Worm (Caenorhabditis elegans): ENCODE data around the gene glb-4.

glb-4 gene

ce11 chrII:11089356-11089755 lies 21.7 kb downstream of the glb-4 start, which contains the start of gene unc-53:
TSS of gene unc-53 (minus strand) at chrII:11089456.
- TF ChIP-seq set-16 (GFP tag; IDR thresholded peaks at IDR 0.05): no peak
- TF ChIP-seq mdt-29 (GFP tag; IDR thresholded peaks at IDR 0.05): no peak
- no peak for TF ChIP-seq hlh-30 (tag; optimal IDR thresholded peaks at IDR 0.05; ENCODE audit: insufficient read depth)
- no peak for TF ChIP-seq snpc-1.2 (GFP tag; IDR thresholded peaks at IDR 0.05)
- no peak for TF ChIP-seq nhr-237 (tag; optimal IDR thresholded peaks at IDR 0.05)
- TF ChIP-seq nhr-25 (tag; optimal IDR thresholded peaks at IDR 0.05; ENCODE audit: borderline replicate concordance, insufficient read depth): no peak
- TF ChIP-seq php-3 (GFP tag; IDR thresholded peaks at IDR 0.05): no peak

ce11 chrII:11088137-11088536 lies 22.9 kb downstream of the glb-4 start:
- no peak for TF ChIP-seq madf-5 (GFP tag; IDR thresholded peaks at IDR 0.05)
- peak; percentile 64 for TF ChIP-seq aha-1 (tag)

- TF ChIP-seq gei-8 (GFP tag; optimal IDR thresholded peaks at IDR 0.05): no peak
- TF ChIP-seq nhr-28 (tag; optimal IDR thresholded peaks at IDR 0.05): no peak
- no peak for TF ChIP-seq lin-39 (tag; optimal IDR thresholded peaks at IDR 0.05)
- no peak for TF ChIP-seq unc-39 (tag; optimal IDR thresholded peaks at IDR 0.05)
- TF ChIP-seq spr-1 (tag; optimal IDR thresholded peaks at IDR 0.05): no peak
- no peak for TF ChIP-seq nhr-77 (tag; optimal IDR thresholded peaks at IDR 0.05)
- TF ChIP-seq hlh-11 (tag; optimal IDR thresholded peaks at IDR 0.05): no peak
- TF ChIP-seq hif-1 (tag; optimal IDR thresholded peaks at IDR 0.05): no peak
- no peak for TF ChIP-seq ztf-11 (tag; optimal IDR thresholded peaks at IDR 0.05)
- TF ChIP-seq vab-7 (GFP tag; IDR thresholded peaks at IDR 0.05): no peak
- no peak for TF ChIP-seq lim-7 (GFP tag; IDR thresholded peaks at IDR 0.05)
- no peak for TF ChIP-seq ceh-32 (tag; optimal IDR thresholded peaks at IDR 0.05; ENCODE audit: poor library complexity)
- no peak for TF ChIP-seq ztf-7 (tag; optimal IDR thresholded peaks at IDR 0.05)
These were observed 24.2 kb downstream of the glb-4 start for ce11 chrII:11086770-11087169.

ce11 chrII:11076550-11076949 lies 34.5 kb downstream of the glb-4 start:
- TF ChIP-seq nhr-48 (tag; optimal IDR thresholded peaks at IDR 0.05) (no peak), nhr-25 (tag; optimal IDR thresholded peaks at IDR 0.05; ENCODE audit: borderline replicate concordance, insufficient read depth) (no peak), unc-39 (tag; optimal IDR thresholded peaks at IDR 0.05) (no peak), egl-43 (GFP tag; IDR thresholded peaks at IDR 0.05) (no peak), F37D6.2 (tag; optimal IDR thresholded peaks at IDR 0.05) (no peak), zag-1 (tag; optimal IDR thresholded peaks at IDR 0.05) (no peak), zip-2 (tag; optimal IDR thresholded peaks at IDR 0.05) (no peak), daf-16 (GFP tag; optimal IDR thresholded peaks at IDR 0.05) (no peak), daf-16 (tag; optimal IDR thresholded peaks at IDR 0.05) (no peak), fos-1 (tag; optimal IDR thresholded peaks at IDR 0.05) (no peak), nhr-11 (tag; optimal IDR thresholded peaks at IDR 0.05) (no peak), daf-12 (tag; optimal IDR thresholded peaks at IDR 0.05) (no peak), nhr-10 (tag; optimal IDR thresholded peaks at IDR 0.05) (no peak)

ce11 chrII:11072565-11072964 lies 38.4 kb downstream of the glb-4 start:
- no peak for TF ChIP-seq aha-1 (tag)
- TF ChIP-seq ceh-62 (tag; optimal IDR thresholded peaks at IDR 0.05): no peak
- TF ChIP-seq hlh-30 (tag; optimal IDR thresholded peaks at IDR 0.05; ENCODE audit: insufficient read depth): no peak
- no peak for TF ChIP-seq nhr-10 (tag; optimal IDR thresholded peaks at IDR 0.05)
- TF ChIP-seq Y75B8A.6 (GFP tag; IDR thresholded peaks at IDR 0.05): no peak
- no peak for TF ChIP-seq duxl-1 (tag; optimal IDR thresholded peaks at IDR 0.05; ENCODE audit: poor library complexity)
- no peak for TF ChIP-seq ceh-20 (GFP tag; IDR thresholded peaks at IDR 0.05)
- TF ChIP-seq nhr-11 (tag; optimal IDR thresholded peaks at IDR 0.05): no peak
- no peak for TF ChIP-seq dpl-1 (GFP tag; optimal IDR thresholded peaks at IDR 0.05)
- no peak for TF ChIP-seq hlh-11 (tag; optimal IDR thresholded peaks at IDR 0.05)
